Worm (Caenorhabditis elegans) whole organism, L4 larva: ENCODE data around the gene fbxc-40.

Experiments
- daf-12 ChIP-seq: fragments of 150-350 bp; optimal IDR thresholded peaks from 2 replicates; lab custom pipeline; 2014; ENCODE audit warnings: missing biosample characterization, missing genetic modification reagents, missing genetic modification characterization
- ztf-11 ChIP-seq: fragments of 150-350 bp; optimal IDR thresholded peaks from 2 replicates; lab custom pipeline; 2014; ENCODE audit warnings: missing biosample characterization, missing genetic modification characterization
- ztf-7 ChIP-seq: fragments of 150-350 bp; optimal IDR thresholded peaks from 2 replicates; lab custom pipeline; 2014; ENCODE audit warnings: missing biosample characterization, missing genetic modification characterization

ce11 chrII:940779-941178, 45.0 kb upstream of the fbxc-40 start, which contains the start of gene fbxc-36:
- TF ChIP-seq ztf-7: no peak
- TF ChIP-seq ztf-11 (tag; lab: Kevin White, UChicago): no peak
- TF ChIP-seq daf-12 (tag; lab: Kevin White, UChicago): no peak
